Worm (Caenorhabditis elegans): Measurements from ENCODE around the gene lin-45.

DNA sequence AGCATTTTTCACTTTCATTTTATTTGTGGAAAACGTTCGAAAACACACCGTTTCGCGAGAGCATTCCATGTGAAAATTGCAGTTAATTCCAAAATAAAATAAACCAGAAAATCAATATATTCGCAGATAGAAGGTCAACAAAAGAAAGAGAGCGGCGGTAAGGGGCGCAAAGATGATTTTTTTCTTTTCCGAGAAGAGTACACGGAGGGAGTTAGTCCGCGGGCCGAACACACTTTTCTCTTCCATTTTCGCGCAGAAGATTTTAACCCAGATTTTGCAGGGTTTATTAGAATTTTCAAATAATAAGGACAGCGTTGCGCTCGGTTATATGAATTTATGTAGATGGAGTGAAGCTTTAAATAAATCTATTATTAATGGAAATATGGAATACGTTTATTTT is 720 bp downstream of the lin-45 start:
- TF ChIP-seq pha-4 (tag; optimal IDR thresholded peaks at IDR 0.05) (no peak), lin-13 (tag; optimal IDR thresholded peaks at IDR 0.05) (no peak), sem-2 (GFP tag; optimal IDR thresholded peaks at IDR 0.05) (no peak)
